Worm (Caenorhabditis elegans) whole organism, L3 larva: ENCODE data around the gene Y39B6A.9.
"Not testable (repeated sequence)": the region's sequence is repeated elsewhere in the genome, so short reads cannot be mapped to it uniquely, and the experiment has no call there.

ENCODE experiments used
- aly-2 ChIP-seq: fragments of 150-350 bp; optimal IDR thresholded peaks from 2 replicates; lab custom pipeline; 2014; ENCODE audit warnings: missing biosample characterization, missing genetic modification characterization
- ceh-82 ChIP-seq: fragments of 150-350 bp; optimal IDR thresholded peaks from 2 replicates; lab custom pipeline; 2014; ENCODE audit warnings: missing biosample characterization, missing genetic modification characterization
- ceh-9 ChIP-seq: sonication (generic microtip); optimal IDR thresholded peaks from 2 replicates; lab custom pipeline; 2018; ENCODE audit warnings: missing biosample characterization, missing genetic modification characterization
- egl-27 ChIP-seq: sonication (generic microtip); optimal IDR thresholded peaks from 4 replicates; lab custom pipeline; 2017; ENCODE audit warnings: missing biosample characterization, missing genetic modification reagents, missing genetic modification characterization
- egl-5 ChIP-seq: fragments of 150-350 bp; optimal IDR thresholded peaks from 2 replicates; lab custom pipeline; 2017; ENCODE audit warnings: missing biosample characterization, missing genetic modification reagents, missing genetic modification characterization, inconsistent platforms
- elt-1 ChIP-seq: fragments of 150-350 bp; optimal IDR thresholded peaks from 2 replicates; lab custom pipeline; 2014; ENCODE audit warnings: missing biosample characterization, missing genetic modification characterization
- nhr-25 ChIP-seq: sonication (generic microtip); optimal IDR thresholded peaks from 2 replicates; lab custom pipeline; 2017; ENCODE audit warnings: missing biosample characterization, missing genetic modification characterization
- pqm-1 ChIP-seq: fragments of 150-350 bp; optimal IDR thresholded peaks from 2 replicates; lab custom pipeline; 2017; ENCODE audit warnings: missing biosample characterization, missing genetic modification characterization, inconsistent platforms
- snpc-4 ChIP-seq: fragments of 150-350 bp; optimal IDR thresholded peaks from 2 replicates; lab custom pipeline; 2014; ENCODE audit warnings: missing biosample characterization, missing genetic modification characterization
- ztf-4 ChIP-seq: fragments of 150-350 bp; optimal IDR thresholded peaks from 2 replicates; lab custom pipeline; 2014; ENCODE audit warnings: missing biosample characterization, missing genetic modification characterization

ce11 chrV:19113639-19114038, 22.7 kb upstream of the Y39B6A.9 start:
- not testable (repeated sequence) for TF ChIP-seq ceh-82 (tag; lab: Kevin White, UChicago); aly-2 (tag; lab: Kevin White, UChicago); egl-27 (tag; lab: Kevin White, UChicago); nhr-25 (tag; lab: Kevin White, UChicago); snpc-4; ceh-9 (tag; lab: Kevin White, UChicago); elt-1 (tag; lab: Kevin White, UChicago); ztf-4 (tag; lab: Kevin White, UChicago); pqm-1 (tag; lab: Kevin White, UChicago); egl-5 (tag; lab: Kevin White, UChicago)
